Worm (Caenorhabditis elegans): Measurements from ENCODE around the gene kin-2.

kin-2 gene

DNA sequence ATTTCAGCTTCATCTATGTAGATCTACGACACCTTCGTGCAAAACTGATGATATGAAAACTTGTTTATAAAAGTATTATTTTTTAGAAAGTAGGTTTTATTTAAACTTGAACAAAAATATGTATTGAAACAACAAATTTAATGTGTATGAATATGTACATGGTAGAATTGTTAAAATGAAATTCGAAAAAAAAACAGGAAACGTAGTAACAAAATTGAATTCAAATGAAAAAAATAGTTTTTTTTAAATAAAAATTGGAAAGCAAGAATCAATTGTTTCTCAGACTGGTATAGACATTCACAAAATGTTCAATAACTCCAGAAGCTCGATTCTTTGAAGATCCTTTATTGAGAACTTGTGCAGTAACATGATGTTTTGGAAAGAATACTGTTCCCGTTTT lies 43.1 kb upstream of the kin-2 start:
- TF ChIP-seq fax-1 (tag; optimal IDR thresholded peaks at IDR 0.05) (no peak), F13H6.1 (tag; optimal IDR thresholded peaks at IDR 0.05) (no peak), sox-4 (tag; optimal IDR thresholded peaks at IDR 0.05) (no peak), ceh-48 (tag; optimal IDR thresholded peaks at IDR 0.05) (no peak), pag-3 (tag; optimal IDR thresholded peaks at IDR 0.05; ENCODE audit: borderline replicate concordance) (no peak), ceh-2 (tag; optimal IDR thresholded peaks at IDR 0.05) (no peak), pax-1 (tag; optimal IDR thresholded peaks at IDR 0.05) (no peak), Y22D7AL.16 (tag; optimal IDR thresholded peaks at IDR 0.05) (no peak), tbx-2 (tag; optimal IDR thresholded peaks at IDR 0.05) (no peak), dmd-4 (tag; optimal IDR thresholded peaks at IDR 0.05; ENCODE audit: borderline replicate concordance) (no peak), ceh-6 (GFP tag; optimal IDR thresholded peaks at IDR 0.05) (no peak), C08G9.2 (tag; optimal IDR thresholded peaks at IDR 0.05) (no peak), ceh-30 (tag; optimal IDR thresholded peaks at IDR 0.05) (no peak)

DNA sequence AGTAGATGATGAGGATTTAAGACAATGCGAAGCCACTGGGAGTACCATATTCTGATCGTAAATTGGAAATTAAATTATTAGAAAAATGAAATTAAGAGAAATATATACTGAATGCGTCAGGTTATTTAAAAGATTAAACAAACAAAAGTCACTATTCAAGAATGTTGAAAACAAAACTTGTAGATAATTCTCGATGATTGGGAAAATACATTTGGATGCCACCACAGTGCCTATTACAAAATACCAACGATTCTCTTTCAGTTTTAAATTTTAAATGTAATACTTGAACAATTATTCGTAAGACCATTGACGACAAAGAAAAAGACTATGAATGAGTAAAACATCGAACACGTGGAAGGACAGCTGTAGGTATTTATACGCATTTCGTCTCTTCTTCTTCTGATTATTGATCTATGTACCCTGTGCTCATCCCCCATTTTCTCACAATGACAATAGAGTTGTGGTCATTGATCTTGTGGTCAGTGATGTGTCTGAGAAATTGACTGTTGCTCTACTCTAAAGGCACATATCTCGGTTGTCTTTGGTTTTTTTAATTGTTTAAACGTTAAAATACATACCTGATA lies 42.3 kb upstream of the kin-2 start, which contains the start of gene C09B8.4:
Gene C09B8.4, minus strand, starts transcription at position 51 of the 584 bp plus-strand sequence.
- TF ChIP-seq npax-4 (tag; optimal IDR thresholded peaks at IDR 0.05) (no peak), hlh-13 (GFP tag; optimal IDR thresholded peaks at IDR 0.05) (no peak), unc-3 (GFP tag; conservative IDR thresholded peaks at IDR 0.05) (no peak), unc-3 (tag; optimal IDR thresholded peaks at IDR 0.05) (no peak)

DNA sequence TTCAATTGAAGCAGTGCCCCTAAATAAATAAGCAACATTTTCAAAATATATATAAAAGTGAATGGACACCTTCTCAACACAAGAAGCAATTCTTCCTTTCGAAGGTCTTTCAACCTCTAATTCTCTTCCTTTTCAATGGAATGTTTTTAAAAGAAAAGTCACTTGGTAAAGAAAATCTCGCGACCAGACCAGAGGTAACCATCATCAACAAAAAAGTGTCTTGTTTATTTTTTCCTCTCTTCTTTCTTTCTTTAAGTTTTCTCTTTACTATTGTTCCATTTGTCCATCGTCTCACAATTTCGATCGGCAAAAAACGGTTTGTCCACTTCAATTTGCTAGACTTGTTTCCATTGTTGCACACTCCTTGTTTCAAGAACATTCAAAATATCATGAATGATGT lies 37.4 kb upstream of the kin-2 start, which contains the start of gene C09B8.8:
Gene C09B8.8, plus strand, starts transcription at position 397 of the 400 bp plus-strand sequence.
- TF ChIP-seq fax-1 (tag; optimal IDR thresholded peaks at IDR 0.05): no peak
- TF ChIP-seq pros-1 (tag; optimal IDR thresholded peaks at IDR 0.05): no peak
- no peak for TF ChIP-seq elt-4 (tag; optimal IDR thresholded peaks at IDR 0.05)
- TF ChIP-seq ceh-34 (tag; optimal IDR thresholded peaks at IDR 0.05): no peak
- no peak for TF ChIP-seq rnt-1 (tag; optimal IDR thresholded peaks at IDR 0.05)
- no peak for TF ChIP-seq T23F11.4 (GFP tag; optimal IDR thresholded peaks at IDR 0.05)
- TF ChIP-seq ceh-24 (tag; optimal IDR thresholded peaks at IDR 0.05): no peak
- TF ChIP-seq unc-55 (GFP tag; optimal IDR thresholded peaks at IDR 0.05): no peak
- TF ChIP-seq ttx-3 (tag; optimal IDR thresholded peaks at IDR 0.05): no peak
- TF ChIP-seq dmd-4 (tag; optimal IDR thresholded peaks at IDR 0.05; ENCODE audit: borderline replicate concordance): no peak
- TF ChIP-seq ama-1 (optimal IDR thresholded peaks at IDR 0.05): no peak
- no peak for TF ChIP-seq nhr-11 (tag; optimal IDR thresholded peaks at IDR 0.05)
- TF ChIP-seq sox-4 (tag; optimal IDR thresholded peaks at IDR 0.05): no peak
- TF ChIP-seq pax-1 (tag; optimal IDR thresholded peaks at IDR 0.05): no peak
- TF ChIP-seq fkh-10 (GFP tag; optimal IDR thresholded peaks at IDR 0.05): no peak
- no peak for TF ChIP-seq hlh-30 (tag; optimal IDR thresholded peaks at IDR 0.05; ENCODE audit: insufficient read depth)
- TF ChIP-seq syd-9 (tag; optimal IDR thresholded peaks at IDR 0.05): no peak
- TF ChIP-seq ceh-6 (GFP tag; optimal IDR thresholded peaks at IDR 0.05): no peak
- TF ChIP-seq hlh-13 (GFP tag; optimal IDR thresholded peaks at IDR 0.05): no peak

DNA sequence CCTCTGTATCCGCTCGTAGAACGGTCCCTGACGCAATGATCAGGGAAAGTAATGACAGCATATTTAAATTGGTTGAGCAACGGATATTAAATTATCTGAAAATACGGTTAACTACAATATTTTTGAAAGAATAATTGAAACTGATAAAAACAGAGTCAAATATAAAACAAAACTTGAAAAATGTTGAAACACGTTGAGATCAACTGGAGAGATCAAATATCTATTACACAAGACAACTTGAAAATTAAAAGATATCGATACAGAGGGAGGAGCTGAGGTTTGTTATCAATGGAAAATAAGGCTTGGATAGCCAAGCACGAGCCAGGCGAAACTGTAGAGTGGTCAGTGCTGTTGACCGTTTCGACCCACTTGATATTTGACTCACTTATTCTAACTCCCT lies 32.9 kb upstream of the kin-2 start, which contains the start of gene C09B8.3:
Gene C09B8.3, minus strand, starts transcription at position 101 of the 400 bp plus-strand sequence.
- TF ChIP-seq fax-1 (tag; optimal IDR thresholded peaks at IDR 0.05) (no peak), pros-1 (tag; optimal IDR thresholded peaks at IDR 0.05) (no peak), nhr-11 (tag; optimal IDR thresholded peaks at IDR 0.05) (no peak), ceh-22 (tag; optimal IDR thresholded peaks at IDR 0.05) (no peak), fkh-10 (GFP tag; optimal IDR thresholded peaks at IDR 0.05) (no peak)

DNA sequence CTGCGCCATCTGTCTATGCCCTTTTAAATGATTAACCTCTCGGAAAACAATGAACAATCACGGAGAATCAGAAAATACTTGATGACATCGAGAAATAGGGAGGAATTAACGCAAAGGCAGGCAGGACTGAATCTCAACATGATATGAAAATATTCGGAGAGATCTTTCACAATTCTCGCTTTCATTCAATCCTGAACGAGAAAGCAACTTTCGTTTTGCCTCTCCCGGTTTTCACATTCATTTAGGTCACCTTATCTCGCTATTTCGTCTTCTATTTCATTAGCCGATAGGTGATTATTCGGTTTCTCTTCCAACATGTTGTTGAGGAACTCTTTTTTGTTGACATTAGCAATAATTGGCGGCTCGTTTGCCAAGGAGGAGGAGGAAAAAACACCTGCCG lies 26.7 kb upstream of the kin-2 start:
- TF ChIP-seq zip-5 (tag; optimal IDR thresholded peaks at IDR 0.05) (no peak), pag-3 (tag; optimal IDR thresholded peaks at IDR 0.05; ENCODE audit: borderline replicate concordance) (no peak), ceh-19 (GFP tag; optimal IDR thresholded peaks at IDR 0.05) (no peak), lim-6 (tag; optimal IDR thresholded peaks at IDR 0.05) (no peak)
